Worm (Caenorhabditis elegans) whole organism, mixed stage, embryonic: Measurements from ENCODE around the gene mab-3.
"Not testable (repeated sequence)": the region's sequence is repeated elsewhere in the genome, so short reads cannot be mapped to it uniquely, and the experiment has no call there.

Experiments used
- M03D4.4 ChIP-seq: sonication (generic microtip); optimal IDR thresholded peaks from 2 replicates; lab custom pipeline; 2017; ENCODE audit warnings: mild to moderate bottlenecking, missing genetic modification characterization, missing compliant biosample characterization
- bed-3 ChIP-seq: fragments of 200-800 bp; sonication (Bioruptor generic); optimal IDR thresholded peaks from 3 replicates; lab custom pipeline; 2018; ENCODE audit warnings: mild to moderate bottlenecking, missing genetic modification characterization, moderate library complexity, missing compliant biosample characterization
- blmp-1 ChIP-seq: fragments of 150-350 bp; optimal IDR thresholded peaks from 2 replicates; lab custom pipeline; 2014; ENCODE audit warnings: missing biosample characterization, missing genetic modification characterization
- ceh-39 ChIP-seq: fragments of 150-350 bp; optimal IDR thresholded peaks from 2 replicates; lab custom pipeline; 2014; ENCODE audit warnings: missing biosample characterization, missing genetic modification characterization
- ceh-43 ChIP-seq: fragments of 200-800 bp; sonication (Bioruptor generic); optimal IDR thresholded peaks from 2 replicates; lab custom pipeline; 2018; ENCODE audit warnings: mild to moderate bottlenecking, missing genetic modification characterization, moderate library complexity, missing compliant biosample characterization
- ceh-83 ChIP-seq: fragments of 200-800 bp; sonication (Bioruptor generic); optimal IDR thresholded peaks from 2 replicates; lab custom pipeline; 2018; ENCODE audit warnings: mild to moderate bottlenecking, missing genetic modification characterization, missing compliant biosample characterization
- ces-1 ChIP-seq: fragments of 150-350 bp; optimal IDR thresholded peaks from 2 replicates; lab custom pipeline; 2014; ENCODE audit warnings: missing biosample characterization, missing genetic modification reagents, missing genetic modification characterization
- drap-1 ChIP-seq: fragments of 200-800 bp; sonication (Bioruptor generic); optimal IDR thresholded peaks from 3 replicates; lab custom pipeline; 2018; ENCODE audit warnings: mild to moderate bottlenecking, missing genetic modification characterization, missing compliant biosample characterization
- elt-1 ChIP-seq: sonication (generic microtip); optimal IDR thresholded peaks from 2 replicates; lab custom pipeline; 2017; ENCODE audit warnings: missing genetic modification characterization, mild to moderate bottlenecking, missing compliant biosample characterization, antibody characterized with exemption, moderate library complexity, borderline replicate concordance; ENCODE audit not compliant: insufficient read depth
- elt-3 ChIP-seq: fragments of 150-350 bp; optimal IDR thresholded peaks from 2 replicates; lab custom pipeline; 2014; ENCODE audit warnings: missing biosample characterization, missing genetic modification characterization
- flh-1 ChIP-seq: fragments of 200-800 bp; sonication (Bioruptor generic); optimal IDR thresholded peaks from 2 replicates; lab custom pipeline; 2018; ENCODE audit warnings: mild to moderate bottlenecking, missing genetic modification characterization, moderate library complexity, missing compliant biosample characterization
- hlh-1 ChIP-seq: fragments of 150-350 bp; optimal IDR thresholded peaks from 2 replicates; lab custom pipeline; 2014; ENCODE audit warnings: missing biosample characterization, missing genetic modification reagents, missing genetic modification characterization
- lin-32 ChIP-seq: fragments of 200-800 bp; sonication (Bioruptor generic); optimal IDR thresholded peaks from 2 replicates; lab custom pipeline; 2018; ENCODE audit warnings: mild to moderate bottlenecking, missing genetic modification characterization, missing compliant biosample characterization
- lsy-2 ChIP-seq: fragments of 150-350 bp; optimal IDR thresholded peaks from 2 replicates; lab custom pipeline; 2014; ENCODE audit warnings: missing biosample characterization, missing genetic modification characterization
- mab-5 ChIP-seq: fragments of 150-350 bp; optimal IDR thresholded peaks from 2 replicates; lab custom pipeline; 2014; ENCODE audit warnings: missing biosample characterization, missing genetic modification characterization
- mls-2 ChIP-seq: sonication (generic microtip); optimal IDR thresholded peaks from 2 replicates; lab custom pipeline; 2016; ENCODE audit warnings: mild to moderate bottlenecking, missing genetic modification characterization, moderate library complexity, missing compliant biosample characterization
- nhr-12 ChIP-seq: fragments of 150-350 bp; optimal IDR thresholded peaks from 2 replicates; lab custom pipeline; 2014; ENCODE audit warnings: missing biosample characterization, missing genetic modification characterization
- nhr-2 ChIP-seq: fragments of 150-350 bp; optimal IDR thresholded peaks from 2 replicates; lab custom pipeline; 2014; ENCODE audit warnings: missing biosample characterization, missing genetic modification characterization
- nhr-237 ChIP-seq: fragments of 150-350 bp; optimal IDR thresholded peaks from 2 replicates; lab custom pipeline; 2014; ENCODE audit warnings: missing biosample characterization, missing genetic modification characterization
- nhr-28 ChIP-seq: fragments of 150-350 bp; optimal IDR thresholded peaks from 2 replicates; lab custom pipeline; 2014; ENCODE audit warnings: missing biosample characterization, missing genetic modification characterization
- nhr-76 ChIP-seq: sonication (generic microtip); optimal IDR thresholded peaks from 2 replicates; lab custom pipeline; 2017; ENCODE audit warnings: missing biosample characterization, missing genetic modification characterization
- pha-4 ChIP-seq: fragments of 150-350 bp; optimal IDR thresholded peaks from 2 replicates; lab custom pipeline; 2018; ENCODE audit warnings: missing biosample characterization, missing genetic modification reagents, missing genetic modification characterization
- sem-2 ChIP-seq: fragments of 200-800 bp; sonication (Bioruptor generic); optimal IDR thresholded peaks from 2 replicates; lab custom pipeline; 2018; ENCODE audit warnings: mild to moderate bottlenecking, missing genetic modification characterization, missing compliant biosample characterization
- snpc-4 ChIP-seq: fragments of 150-350 bp; optimal IDR thresholded peaks from 2 replicates; lab custom pipeline; 2014; ENCODE audit warnings: missing biosample characterization, missing genetic modification characterization
- sptf-1 ChIP-seq: sonication (generic microtip); optimal IDR thresholded peaks from 2 replicates; lab custom pipeline; 2017; ENCODE audit warnings: mild to moderate bottlenecking, missing genetic modification characterization, moderate library complexity, missing compliant biosample characterization
- tbx-8 ChIP-seq: fragments of 200-800 bp; sonication (Bioruptor generic); optimal IDR thresholded peaks from 2 replicates; lab custom pipeline; 2018; ENCODE audit warnings: mild to moderate bottlenecking, missing genetic modification characterization, moderate library complexity, missing compliant biosample characterization
- unc-120 ChIP-seq: sonication (generic microtip); optimal IDR thresholded peaks from 2 replicates; lab custom pipeline; 2017; ENCODE audit warnings: missing genetic modification characterization, missing compliant biosample characterization; ENCODE audit not compliant: poor library complexity, severe bottlenecking
- unc-39 ChIP-seq: fragments of 150-350 bp; optimal IDR thresholded peaks from 2 replicates; lab custom pipeline; 2014; ENCODE audit warnings: missing biosample characterization, missing genetic modification characterization
- unc-62 ChIP-seq: fragments of 150-350 bp; optimal IDR thresholded peaks from 2 replicates; lab custom pipeline; 2014; ENCODE audit warnings: missing biosample characterization, missing genetic modification reagents, missing genetic modification characterization
- ztf-11 ChIP-seq: fragments of 150-350 bp; optimal IDR thresholded peaks from 2 replicates; lab custom pipeline; 2014; ENCODE audit warnings: missing biosample characterization, missing genetic modification characterization

mab-3 gene

DNA sequence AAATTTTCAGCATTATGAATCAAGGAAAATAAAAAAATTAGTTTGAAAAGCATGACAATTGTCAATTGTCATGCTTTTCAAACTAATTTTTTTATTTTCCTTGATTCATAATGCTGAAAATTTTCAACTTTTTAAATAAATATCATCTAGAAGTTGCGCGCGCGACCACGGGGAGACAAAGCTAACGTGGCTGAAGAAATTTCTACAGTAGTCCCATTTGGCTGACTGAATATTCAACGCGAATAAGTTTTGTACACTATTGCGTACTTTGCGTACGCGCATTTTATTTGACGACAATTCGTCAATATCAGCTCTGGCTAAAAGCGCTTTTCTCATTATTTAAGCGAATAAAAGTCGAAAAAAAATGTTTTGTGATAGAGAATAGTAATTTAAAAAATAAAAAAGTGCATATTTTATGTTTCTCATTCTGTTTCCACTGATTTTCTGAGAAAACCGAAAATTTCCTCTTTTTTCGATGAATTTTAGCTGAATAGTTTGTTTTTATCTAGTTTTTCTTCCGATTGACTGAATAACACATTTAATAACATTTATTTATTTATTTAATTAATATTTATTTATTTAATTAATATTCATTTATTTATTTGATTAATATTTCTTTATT is 13.2 kb upstream of the mab-3 start, which contains the start of gene Y53C12A.11:
Y53C12A.11 (minus strand) TSS at position 68 of the 622 bp plus-strand sequence.
- TF ChIP-seq flh-1 (GFP tag; lab: Kevin White, UChicago); ceh-83; ceh-39 (tag; lab: Kevin White, UChicago): not testable (repeated sequence)

DNA sequence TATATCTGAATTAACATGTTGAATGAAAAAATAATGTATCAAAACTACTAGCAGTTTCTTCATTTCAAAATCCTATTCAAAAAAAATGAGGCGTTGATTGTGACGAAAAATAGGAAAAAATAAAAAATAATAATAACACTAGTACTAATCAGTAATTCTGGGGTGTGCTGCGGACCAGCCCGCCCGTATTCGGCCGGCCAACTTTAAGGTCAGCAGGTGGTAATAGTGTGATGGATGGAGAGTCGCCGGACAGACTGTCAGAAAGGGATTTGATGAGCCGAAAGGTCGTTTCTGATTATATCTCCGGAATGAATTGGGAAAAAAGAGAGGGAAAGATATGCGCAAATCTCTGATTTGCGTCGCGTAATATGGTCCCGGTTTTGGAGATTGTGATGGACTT is 7.5 kb upstream of the mab-3 start, which contains the start of gene cutl-2:
cutl-2 (minus strand) TSS at position 210 of the 400 bp plus-strand sequence.
- TF ChIP-seq M03D4.4 (tag; lab: Kevin White, UChicago) = no peak
- TF ChIP-seq nhr-28 = no peak
- TF ChIP-seq nhr-2 (tag; lab: Kevin White, UChicago) = peak; percentile 91
- peak; percentile 79 for TF ChIP-seq elt-1

- TF ChIP-seq blmp-1 (tag; lab: Kevin White, UChicago) (peak; percentile 57), ceh-39 (tag; lab: Kevin White, UChicago) (no peak), tbx-8 (GFP tag; lab: Kevin White, UChicago) (no peak), unc-62 (GFP tag; lab: Kevin White, UChicago) (no peak)
These were observed 6.9 kb upstream of the mab-3 start for ce11 chrII:9725056-9725455.

DNA sequence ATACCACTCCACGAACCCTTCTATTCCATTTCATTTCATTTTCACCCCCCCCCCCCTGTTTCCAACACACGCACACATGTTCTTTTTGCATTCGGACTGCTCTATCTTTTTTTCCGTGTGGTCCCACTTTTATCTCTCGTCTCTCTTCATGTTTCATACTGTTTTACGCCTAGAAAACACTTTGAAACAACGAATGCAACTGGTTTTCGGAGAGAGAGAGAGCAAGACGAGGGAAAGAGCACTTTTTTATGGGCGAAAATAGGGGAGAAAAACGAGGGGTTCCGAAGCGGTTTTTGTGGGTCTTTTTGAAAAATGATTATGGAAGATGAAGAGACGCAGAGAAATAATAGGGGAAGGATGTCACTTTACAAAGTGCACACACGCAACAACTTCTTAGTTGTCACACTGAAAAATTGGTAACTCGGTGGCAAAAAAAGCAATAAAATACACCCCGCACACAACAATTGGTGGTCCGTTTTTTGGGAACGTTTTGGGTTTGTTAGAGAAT is 4.7 kb upstream of the mab-3 start:
- TF ChIP-seq mab-5 (tag; lab: Kevin White, UChicago) = no peak
- TF ChIP-seq unc-120 (tag; lab: Kevin White, UChicago) = no peak
- peak; percentile 0 for TF ChIP-seq hlh-1

DNA sequence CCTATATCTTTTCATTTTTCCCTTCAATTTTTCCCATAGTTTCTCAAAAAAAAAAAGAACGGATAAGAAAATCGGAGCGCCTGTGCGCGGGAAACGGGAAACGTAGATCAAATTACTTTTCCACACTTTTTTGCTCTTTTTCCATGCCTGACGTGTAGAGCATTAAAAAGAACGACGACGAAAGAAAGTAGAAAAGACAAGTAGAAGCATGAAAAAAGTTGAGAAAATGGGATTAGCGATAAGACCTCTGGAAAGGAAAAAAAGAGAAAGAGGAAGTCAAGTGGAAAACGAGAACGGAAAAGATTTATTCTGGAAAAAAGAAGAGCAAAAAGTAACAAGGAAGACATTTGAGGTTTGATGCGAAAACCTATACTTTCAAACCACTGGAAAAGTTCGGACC is 3.4 kb upstream of the mab-3 start:
- TF ChIP-seq lsy-2 (tag; lab: Kevin White, UChicago) = no peak
- no peak for TF ChIP-seq unc-62 (GFP tag; lab: Kevin White, UChicago)
- no peak for TF ChIP-seq unc-120 (tag; lab: Kevin White, UChicago)
- TF ChIP-seq blmp-1 (tag; lab: Kevin White, UChicago) = no peak
- TF ChIP-seq ztf-11 (tag; lab: Kevin White, UChicago) = no peak
- no peak for TF ChIP-seq mls-2 (tag; lab: Kevin White, UChicago)
- no peak for TF ChIP-seq lin-32
- no peak for TF ChIP-seq elt-3 (tag; lab: Kevin White, UChicago)
- TF ChIP-seq sem-2 (GFP tag; lab: Kevin White, UChicago) = no peak
- TF ChIP-seq ces-1 (GFP tag; lab: Kevin White, UChicago) = no peak
- TF ChIP-seq snpc-4 (tag; lab: Kevin White, UChicago) = no peak

ce11 chrII:9729196-9729595 is 2.7 kb upstream of the mab-3 start:
- TF ChIP-seq unc-39 (tag; lab: Kevin White, UChicago) (no peak), mls-2 (tag; lab: Kevin White, UChicago) (no peak), snpc-4 (tag; lab: Kevin White, UChicago) (no peak), mab-5 (tag; lab: Kevin White, UChicago) (no peak), drap-1 (GFP tag; lab: Kevin White, UChicago) (no peak), blmp-1 (tag; lab: Kevin White, UChicago) (no peak), hlh-1 (no peak), nhr-237 (no peak), elt-3 (tag; lab: Kevin White, UChicago) (no peak), nhr-28 (no peak), pha-4 (tag; lab: Kevin White, UChicago) (no peak), unc-62 (GFP tag; lab: Kevin White, UChicago) (no peak), nhr-2 (tag; lab: Kevin White, UChicago) (no peak), nhr-12 (tag; lab: Kevin White, UChicago) (no peak), elt-1 (no peak), lsy-2 (tag; lab: Kevin White, UChicago) (no peak), tbx-8 (GFP tag; lab: Kevin White, UChicago) (no peak), ces-1 (GFP tag; lab: Kevin White, UChicago) (no peak)

DNA sequence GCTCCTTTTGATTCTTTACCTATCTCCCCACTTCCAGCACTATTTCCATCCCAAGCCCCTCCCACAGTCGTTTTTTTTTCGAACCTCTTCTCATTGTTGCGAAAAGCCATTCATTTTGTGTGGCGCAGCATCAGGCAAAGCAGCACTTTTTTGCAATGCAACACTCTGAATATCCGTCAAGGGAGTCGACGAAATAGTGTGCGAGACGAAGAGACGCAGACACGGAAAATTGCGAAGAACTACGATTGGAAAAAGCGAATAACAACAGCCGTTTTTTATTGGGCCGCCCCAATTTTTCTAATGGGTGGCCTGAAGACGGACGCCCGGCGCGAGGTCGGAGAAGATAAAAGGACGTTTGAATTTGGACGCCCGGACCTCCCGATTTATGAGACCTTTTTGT is 2.1 kb upstream of the mab-3 start:
- no peak for TF ChIP-seq bed-3
- no peak for TF ChIP-seq pha-4 (tag; lab: Kevin White, UChicago)
- no peak for TF ChIP-seq tbx-8 (GFP tag; lab: Kevin White, UChicago)
- TF ChIP-seq ceh-39 (tag; lab: Kevin White, UChicago) = no peak
- TF ChIP-seq mab-5 (tag; lab: Kevin White, UChicago) = no peak
- TF ChIP-seq sptf-1 (tag; lab: Kevin White, UChicago) = no peak
- no peak for TF ChIP-seq elt-3 (tag; lab: Kevin White, UChicago)
- no peak for TF ChIP-seq elt-1
- TF ChIP-seq ces-1 (GFP tag; lab: Kevin White, UChicago) = no peak
- TF ChIP-seq unc-62 (GFP tag; lab: Kevin White, UChicago) = no peak
- TF ChIP-seq ceh-43 (GFP tag; lab: Kevin White, UChicago) = no peak
- no peak for TF ChIP-seq drap-1 (GFP tag; lab: Kevin White, UChicago)
- no peak for TF ChIP-seq sem-2 (GFP tag; lab: Kevin White, UChicago)
- TF ChIP-seq nhr-76 (tag; lab: Kevin White, UChicago) = no peak
- TF ChIP-seq unc-120 (tag; lab: Kevin White, UChicago) = no peak
- TF ChIP-seq nhr-237 = no peak
- no peak for TF ChIP-seq ceh-83
- no peak for TF ChIP-seq nhr-12 (tag; lab: Kevin White, UChicago)
